Worm (Caenorhabditis elegans): ENCODE data around the gene mlc-1.

- no peak for TF ChIP-seq php-3 (GFP tag; IDR thresholded peaks at IDR 0.05)
- TF ChIP-seq nhr-11 (tag; optimal IDR thresholded peaks at IDR 0.05): no peak
- no peak for TF ChIP-seq Y48G9A.11 (GFP tag; IDR thresholded peaks at IDR 0.05)
- no peak for TF ChIP-seq lir-3 (tag; optimal IDR thresholded peaks at IDR 0.05)
- no peak for TF ChIP-seq Y105C5A.15 (GFP tag; IDR thresholded peaks at IDR 0.05)
- TF ChIP-seq zag-1 (tag; optimal IDR thresholded peaks at IDR 0.05): no peak
- TF ChIP-seq cey-2 (tag; optimal IDR thresholded peaks at IDR 0.05; ENCODE audit: borderline replicate concordance, insufficient read depth): no peak
- no peak for TF ChIP-seq pqm-1 (tag; optimal IDR thresholded peaks at IDR 0.05)
- no peak for TF ChIP-seq nhr-76 (tag; optimal IDR thresholded peaks at IDR 0.05)
- TF ChIP-seq F49E8.2 (tag; optimal IDR thresholded peaks at IDR 0.05; ENCODE audit: borderline replicate concordance): no peak
- no peak for TF ChIP-seq ama-1 (optimal IDR thresholded peaks at IDR 0.05)
These were observed 7.6 kb downstream of the mlc-1 start, which contains the start of gene ZK54.3 for ce11 chrX:17466615-17467014.

Measured in whole organism, L4 larva.